Comparison of ENCODE assay signal across 7 worm cellular contexts in the genomic region with DNA sequence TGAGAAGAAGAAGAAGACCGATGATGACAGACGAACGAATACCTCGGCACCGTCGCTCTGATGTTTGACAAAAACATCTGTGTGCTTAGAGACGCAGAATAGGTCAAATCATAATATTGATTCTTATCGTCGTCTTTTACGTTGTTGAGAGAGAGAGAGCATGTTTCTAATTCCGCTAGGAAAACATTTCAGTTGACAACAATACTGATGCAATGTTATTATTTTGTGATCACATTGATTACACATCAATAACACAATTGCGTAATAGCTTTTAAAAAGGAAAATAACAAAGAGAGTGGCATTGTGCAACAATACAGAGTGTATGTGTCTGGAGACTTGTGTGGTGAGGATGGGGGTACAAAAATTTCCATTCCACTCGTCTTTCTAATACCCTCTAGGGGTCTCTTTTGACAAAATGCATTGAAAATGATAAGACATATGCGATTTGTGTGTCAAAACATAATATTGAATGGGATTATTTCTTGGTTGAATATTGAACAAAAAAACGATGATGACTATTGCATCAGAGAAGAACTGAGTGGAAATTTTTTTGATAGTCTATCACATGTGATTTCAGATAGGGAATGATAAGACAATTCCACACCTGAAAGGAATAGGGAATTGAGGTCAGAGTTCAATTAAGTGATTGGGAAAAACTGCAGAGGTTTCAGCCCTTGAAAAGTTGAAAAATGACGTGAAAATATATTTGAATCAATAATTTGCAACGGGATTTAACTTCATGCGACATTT.
TF ChIP-seq lines count a peak whose summit lies in the region.

No protein-coding gene starts in this region.

TF ChIP-seq in whole organism, L1 larva, 84 proteins besides CTCF, POLR2A, EP300 and RAD21 (continues in another document):
- TF ChIP-seq lin-35 (GFP tag; optimal IDR thresholded peaks at IDR 0.05; lab: Kevin White, UChicago): peak in 1 of 2 experiments; percentile 30
- TF ChIP-seq swsn-7 (tag; optimal IDR thresholded peaks at IDR 0.05; lab: Kevin White, UChicago): no peak
- TF ChIP-seq tbx-2 (tag; optimal IDR thresholded peaks at IDR 0.05; lab: Kevin White, UChicago): no peak
- TF ChIP-seq elt-2 (tag; optimal IDR thresholded peaks at IDR 0.05; lab: Kevin White, UChicago): peak; percentile 64
- TF ChIP-seq C34B4.2 (tag; optimal IDR thresholded peaks at IDR 0.05; lab: Kevin White, UChicago): no peak
- no peak for TF ChIP-seq egl-13 (tag; optimal IDR thresholded peaks at IDR 0.05; lab: Kevin White, UChicago)
- TF ChIP-seq mep-1 (tag; optimal IDR thresholded peaks at IDR 0.05; lab: Kevin White, UChicago): no peak
- no peak for TF ChIP-seq ceh-63 (GFP tag; optimal IDR thresholded peaks at IDR 0.05; lab: Kevin White, UChicago)
- TF ChIP-seq vab-15 (tag; optimal IDR thresholded peaks at IDR 0.05; lab: Kevin White, UChicago): no peak
- peak; percentile 57 for TF ChIP-seq nhr-85 (tag; lab: Kevin White, UChicago)
- no peak for TF ChIP-seq C16A3.4 (tag; optimal IDR thresholded peaks at IDR 0.05; lab: Kevin White, UChicago)
- TF ChIP-seq irx-1 (tag; optimal IDR thresholded peaks at IDR 0.05; lab: Kevin White, UChicago): no peak

TF ChIP-seq in whole organism, L2 larva, 48 proteins besides CTCF, POLR2A, EP300 and RAD21:
- TF ChIP-seq crh-2 (tag; optimal IDR thresholded peaks at IDR 0.05; lab: Kevin White, UChicago) (peak; percentile 38), skn-1 (tag; optimal IDR thresholded peaks at IDR 0.05; lab: Kevin White, UChicago) (peak; percentile 33), nhr-77 (tag; optimal IDR thresholded peaks at IDR 0.05; lab: Kevin White, UChicago) (no peak), sma-9 (GFP tag; optimal IDR thresholded peaks at IDR 0.05; lab: Kevin White, UChicago) (peak; percentile 48), sma-9 (tag; optimal IDR thresholded peaks at IDR 0.05; lab: Kevin White, UChicago) (no peak), nhr-129 (tag; optimal IDR thresholded peaks at IDR 0.05; lab: Kevin White, UChicago) (peak; percentile 48), R02D3.7 (tag; optimal IDR thresholded peaks at IDR 0.05; lab: Kevin White, UChicago) (no peak), fos-1 (tag; optimal IDR thresholded peaks at IDR 0.05; lab: Kevin White, UChicago) (peak; percentile 57)

TF ChIP-seq in whole organism, L3 larva, 47 proteins besides CTCF, POLR2A, EP300 and RAD21:
- TF ChIP-seq elt-2 (tag; optimal IDR thresholded peaks at IDR 0.05; lab: Kevin White, UChicago): peak; percentile 85
- no peak for TF ChIP-seq ama-1 (optimal IDR thresholded peaks at IDR 0.05; lab: Kevin White, UChicago)
- TF ChIP-seq lin-39 (tag; optimal IDR thresholded peaks at IDR 0.05; lab: Kevin White, UChicago): no peak
- peak; percentile 78 for TF ChIP-seq pha-4 (tag; optimal IDR thresholded peaks at IDR 0.05; lab: Kevin White, UChicago)
- peak; percentile 5 for TF ChIP-seq pqm-1 (tag; optimal IDR thresholded peaks at IDR 0.05; lab: Kevin White, UChicago)
- TF ChIP-seq egl-27 (tag; optimal IDR thresholded peaks at IDR 0.05; lab: Kevin White, UChicago): no peak
- peak; percentile 86 for TF ChIP-seq skn-1 (tag; optimal IDR thresholded peaks at IDR 0.05; lab: Kevin White, UChicago)
- no peak for TF ChIP-seq nhr-11 (tag; optimal IDR thresholded peaks at IDR 0.05; lab: Kevin White, UChicago)
- no peak for TF ChIP-seq mdl-1 (tag; optimal IDR thresholded peaks at IDR 0.05; lab: Kevin White, UChicago)
- no peak for TF ChIP-seq jun-1 (tag; optimal IDR thresholded peaks at IDR 0.05; lab: Kevin White, UChicago)
- no peak for TF ChIP-seq lsy-12 (tag; optimal IDR thresholded peaks at IDR 0.05; lab: Kevin White, UChicago)

TF ChIP-seq in whole organism, L4 larva, 104 proteins besides CTCF, POLR2A, EP300 and RAD21 (continues in another document):
- peak; percentile 84 for TF ChIP-seq pqm-1 (tag; optimal IDR thresholded peaks at IDR 0.05; lab: Kevin White, UChicago)
- TF ChIP-seq nhr-77 (tag; optimal IDR thresholded peaks at IDR 0.05; lab: Kevin White, UChicago): peak; percentile 29
- no peak for TF ChIP-seq mxl-3 (GFP tag; optimal IDR thresholded peaks at IDR 0.05; lab: Kevin White, UChicago)
- no peak for TF ChIP-seq sdz-12 (GFP tag; optimal IDR thresholded peaks at IDR 0.05; lab: Kevin White, UChicago)
- TF ChIP-seq nhr-28 (tag; optimal IDR thresholded peaks at IDR 0.05; lab: Kevin White, UChicago): peak; percentile 18
- peak; percentile 58 for TF ChIP-seq nhr-6 (tag; optimal IDR thresholded peaks at IDR 0.05; lab: Kevin White, UChicago)
- TF ChIP-seq daf-16 (GFP tag; optimal IDR thresholded peaks at IDR 0.05; lab: Kevin White, UChicago): peak in 1 of 2 experiments; percentile 88
- TF ChIP-seq daf-16 (tag; optimal IDR thresholded peaks at IDR 0.05; lab: Kevin White, UChicago): peak; percentile 94
- no peak for TF ChIP-seq pha-4 (GFP tag; IDR thresholded peaks at IDR 0.05; lab: Robert Waterston, UW)
- peak; percentile 75 for TF ChIP-seq pha-4 (tag; optimal IDR thresholded peaks at IDR 0.05; lab: Kevin White, UChicago)
- TF ChIP-seq mdt-29 (GFP tag; IDR thresholded peaks at IDR 0.05; lab: Robert Waterston, UW): no peak
- TF ChIP-seq nhr-41 (GFP tag; IDR thresholded peaks at IDR 0.05; lab: Robert Waterston, UW): peak; percentile 70; the same call in 1 of the 2 replicates
- TF ChIP-seq T20F7.1 (GFP tag; optimal IDR thresholded peaks at IDR 0.05; lab: Kevin White, UChicago): peak; percentile 26
- no peak for TF ChIP-seq nhr-237 (tag; optimal IDR thresholded peaks at IDR 0.05; lab: Kevin White, UChicago)

TF ChIP-seq in whole organism, late embryonic, 69 proteins besides CTCF, POLR2A, EP300 and RAD21:
- TF ChIP-seq elt-2 (tag; optimal IDR thresholded peaks at IDR 0.05; lab: Kevin White, UChicago): peak; percentile 79
- TF ChIP-seq fax-1 (tag; optimal IDR thresholded peaks at IDR 0.05; lab: Kevin White, UChicago): no peak

TF ChIP-seq in whole organism, mixed stage, embryonic, 35 proteins besides CTCF, POLR2A, EP300 and RAD21:
- TF ChIP-seq M03D4.4 (tag; optimal IDR thresholded peaks at IDR 0.05; lab: Kevin White, UChicago) (no peak), unc-62 (GFP tag; optimal IDR thresholded peaks at IDR 0.05; lab: Kevin White, UChicago) (no peak), pha-4 (tag; optimal IDR thresholded peaks at IDR 0.05; lab: Kevin White, UChicago) (no peak), lin-32 (GFP tag; optimal IDR thresholded peaks at IDR 0.05; lab: Kevin White, UChicago) (no peak), ceh-43 (GFP tag; optimal IDR thresholded peaks at IDR 0.05; lab: Kevin White, UChicago) (no peak), zip-8 (tag; optimal IDR thresholded peaks at IDR 0.05; lab: Kevin White, UChicago) (peak; percentile 98), lsy-2 (tag; optimal IDR thresholded peaks at IDR 0.05; lab: Kevin White, UChicago) (no peak)

TF ChIP-seq in whole organism, young adult, 124 proteins besides CTCF, POLR2A, EP300 and RAD21:
- TF ChIP-seq lsy-27 (tag; optimal IDR thresholded peaks at IDR 0.05; lab: Kevin White, UChicago; ENCODE audit: borderline replicate concordance, insufficient read depth): no peak
- TF ChIP-seq cebp-1 (GFP tag; IDR thresholded peaks at IDR 0.05; lab: Robert Waterston, UW): peak; percentile 37; the same call in 1 of the 2 replicates
- TF ChIP-seq cebp-1 (tag; optimal IDR thresholded peaks at IDR 0.05; lab: Kevin White, UChicago): peak; percentile 48
- no peak for TF ChIP-seq Y53G8AR.9 (GFP tag; conservative IDR thresholded peaks at IDR 0.05; lab: Robert Waterston, UW)
- TF ChIP-seq nhr-80 (tag; optimal IDR thresholded peaks at IDR 0.05; lab: Kevin White, UChicago): peak; percentile 53
